Fruit fly (Drosophila melanogaster) whole organism, pupa: ENCODE results near the gene Hrs.

Experiments
- CG10348 ChIP-seq: fragments of 200-800 bp; sonication (Bioruptor generic); IDR thresholded peaks from 2 replicates; pipeline ENCODE4 v1.3.6; 2022; ENCODE audit warnings: missing biosample characterization, missing genetic modification characterization
- CG14655 ChIP-seq: fragments of 200-800 bp; sonication (Bioruptor generic); optimal IDR thresholded peaks from 3 replicates; lab custom pipeline; 2017; ENCODE audit warnings: mild to moderate bottlenecking, missing biosample characterization, missing genetic modification reagents, missing genetic modification characterization
- CG15710 ChIP-seq: fragments of 200-800 bp; sonication (Bioruptor generic); optimal IDR thresholded peaks from 2 replicates; lab custom pipeline; 2018; ENCODE audit warnings: missing biosample characterization, mild to moderate bottlenecking, missing genetic modification characterization, moderate library complexity
- CG34367 ChIP-seq: fragments of 200-800 bp; sonication (Bioruptor generic); optimal IDR thresholded peaks from 2 replicates; lab custom pipeline; 2018; ENCODE audit warnings: missing biosample characterization, mild to moderate bottlenecking, missing genetic modification characterization
- CG8159 ChIP-seq: fragments of 200-800 bp; sonication (Bioruptor generic); optimal IDR thresholded peaks from 3 replicates; lab custom pipeline; 2018; ENCODE audit warnings: missing biosample characterization, mild to moderate bottlenecking, missing genetic modification characterization, moderate library complexity
- CG9948 ChIP-seq: fragments of 200-800 bp; sonication (Bioruptor generic); optimal IDR thresholded peaks from 2 replicates; lab custom pipeline; 2018; ENCODE audit warnings: missing biosample characterization, mild to moderate bottlenecking, missing genetic modification characterization, moderate library complexity
- D1 ChIP-seq: fragments of 200-800 bp; sonication (Bioruptor generic); optimal IDR thresholded peaks from 2 replicates; lab custom pipeline; 2018; ENCODE audit warnings: missing biosample characterization, mild to moderate bottlenecking, missing genetic modification characterization, moderate library complexity
- EcR ChIP-seq: fragments of 200-800 bp; sonication (Bioruptor generic); optimal IDR thresholded peaks from 3 replicates; lab custom pipeline; 2019; ENCODE audit warnings: missing biosample characterization, missing genetic modification characterization, mild to moderate bottlenecking, moderate library complexity, missing genetic modification reagents
- Ets98B ChIP-seq: fragments of 200-800 bp; sonication (Bioruptor generic); IDR thresholded peaks from 2 replicates; pipeline ENCODE4 v1.3.6; 2022; ENCODE audit warnings: missing biosample characterization, missing genetic modification characterization
- Pif1A ChIP-seq: fragments of 200-800 bp; sonication (Bioruptor generic); optimal IDR thresholded peaks from 3 replicates; lab custom pipeline; 2016; ENCODE audit warnings: missing biosample characterization, missing genetic modification characterization
- rn ChIP-seq: fragments of 200-800 bp; sonication (Bioruptor generic); IDR thresholded peaks from 2 replicates; pipeline ENCODE4 v1.3.6; 2022; ENCODE audit warnings: missing biosample characterization, missing genetic modification characterization

DNA sequence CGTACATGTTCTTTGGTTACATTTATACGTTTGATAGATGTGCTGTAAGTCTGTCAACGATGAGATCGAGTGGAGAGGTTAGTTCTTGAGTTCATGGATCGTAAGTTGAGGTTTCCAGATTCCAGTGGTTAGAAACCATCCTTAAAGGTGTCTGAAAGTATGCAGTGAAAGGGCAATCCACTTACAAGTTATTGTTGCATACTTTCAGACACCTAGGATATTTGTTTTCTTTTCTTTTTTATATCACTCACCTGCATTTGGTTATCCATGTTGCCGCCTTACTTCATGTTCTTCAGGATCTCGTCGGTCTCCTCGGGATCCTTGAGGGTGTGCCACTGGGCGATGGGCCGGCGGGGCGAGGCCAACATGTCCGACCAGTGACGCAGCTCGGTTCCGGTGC is 43.0 kb downstream of the Hrs start:
- TF ChIP-seq rn (GFP tag; lab: Robert Waterston, UW) (no peak), Ets98B (GFP tag; lab: Robert Waterston, UW) (no peak), CG15710 (tag; lab: Kevin White, UChicago) (no peak), D1 (tag; lab: Kevin White, UChicago) (no peak), EcR (GFP tag; lab: Kevin White, UChicago) (no peak), CG10348 (GFP tag; lab: Robert Waterston, UW) (no peak), CG34367 (tag; lab: Kevin White, UChicago) (no peak), CG9948 (tag; lab: Kevin White, UChicago) (no peak), CG14655 (no peak), Pif1A (GFP tag; lab: Kevin White, UChicago) (no peak), CG8159 (tag; lab: Kevin White, UChicago) (no peak)
